Worm (Caenorhabditis elegans): Measurements from ENCODE around the gene srsx-36.

srsx-36 gene

DNA sequence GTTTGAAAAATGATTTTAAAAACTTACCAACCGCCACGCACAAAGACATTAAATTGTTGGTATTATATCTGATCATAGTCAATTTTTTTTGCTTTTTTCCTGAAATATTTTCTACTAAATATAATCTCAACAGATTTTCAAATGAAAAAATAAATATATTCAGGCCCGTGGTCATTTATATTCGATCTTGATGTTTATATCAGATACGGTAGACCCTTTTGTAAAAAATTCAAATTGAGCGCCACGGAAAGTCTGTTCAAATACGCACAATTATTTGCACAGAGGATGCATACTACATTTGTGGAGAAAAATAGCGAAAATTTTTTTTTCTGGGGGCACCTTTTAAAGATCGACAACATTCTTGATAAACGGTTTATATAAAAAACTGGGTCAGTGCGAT is 17.0 kb downstream of the srsx-36 start, which contains the start of gene T26E4.4:
T26E4.4 (minus strand) TSS at position 101 of the 400 bp plus-strand sequence.
- TF ChIP-seq Y48G9A.11 (GFP tag; IDR thresholded peaks at IDR 0.05) (no peak), spr-3 (GFP tag; optimal IDR thresholded peaks at IDR 0.05) (no peak), hlh-30 (tag; optimal IDR thresholded peaks at IDR 0.05; ENCODE audit: insufficient read depth) (no peak), aha-1 (tag) (peak; percentile 12)

DNA sequence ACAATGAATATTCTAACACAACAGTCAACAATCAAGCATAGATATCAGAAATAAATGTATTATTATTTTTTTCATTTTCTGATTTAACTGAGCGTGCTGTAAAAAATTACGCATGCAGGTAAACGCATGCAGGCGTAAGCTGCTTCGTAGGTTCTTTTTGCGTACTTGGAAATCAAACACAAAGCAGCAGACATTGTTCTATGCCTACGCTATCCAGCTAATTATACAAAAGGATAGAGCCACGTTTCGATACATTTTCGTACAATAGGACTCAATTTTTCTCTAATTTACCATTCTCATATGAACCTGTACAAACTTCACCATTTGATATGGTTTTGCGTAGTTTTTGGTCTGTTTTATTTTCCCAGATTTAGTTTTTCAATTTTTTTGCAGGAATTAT is 26.9 kb downstream of the srsx-36 start, which contains the start of gene T26E4.3:
T26E4.3 (plus strand) TSS at position 301 of the 400 bp plus-strand sequence.
- TF ChIP-seq dpl-1 (GFP tag; optimal IDR thresholded peaks at IDR 0.05) (no peak), F37D6.2 (tag; optimal IDR thresholded peaks at IDR 0.05) (no peak), zip-11 (GFP tag; IDR thresholded peaks at IDR 0.05) (no peak), zag-1 (tag; optimal IDR thresholded peaks at IDR 0.05) (no peak), nhr-237 (tag; optimal IDR thresholded peaks at IDR 0.05) (no peak)

DNA sequence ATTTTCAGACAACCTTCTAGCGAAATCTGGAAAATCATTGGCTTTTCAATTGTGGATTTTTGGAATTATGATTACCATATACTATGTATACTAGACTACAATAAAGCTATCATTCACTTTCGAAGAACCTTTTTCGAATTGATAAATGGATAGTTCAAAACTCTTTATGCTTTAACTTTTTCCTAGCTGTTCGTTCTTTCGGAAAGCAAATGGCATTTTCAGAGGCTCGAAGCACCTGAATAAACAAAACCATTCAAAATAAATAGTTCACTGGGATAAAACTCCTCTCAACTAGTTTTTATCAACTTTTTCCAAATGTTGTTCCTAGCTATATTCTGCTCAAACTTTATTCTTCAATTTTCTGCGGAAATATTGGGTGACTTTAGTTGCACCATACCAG is 28.4 kb downstream of the srsx-36 start, which contains the start of gene T26E4.2:
T26E4.2 (plus strand) TSS at position 301 of the 400 bp plus-strand sequence.
- TF ChIP-seq ceh-44 (GFP tag; IDR thresholded peaks at IDR 0.05) (no peak), spr-3 (GFP tag; optimal IDR thresholded peaks at IDR 0.05) (no peak)

DNA sequence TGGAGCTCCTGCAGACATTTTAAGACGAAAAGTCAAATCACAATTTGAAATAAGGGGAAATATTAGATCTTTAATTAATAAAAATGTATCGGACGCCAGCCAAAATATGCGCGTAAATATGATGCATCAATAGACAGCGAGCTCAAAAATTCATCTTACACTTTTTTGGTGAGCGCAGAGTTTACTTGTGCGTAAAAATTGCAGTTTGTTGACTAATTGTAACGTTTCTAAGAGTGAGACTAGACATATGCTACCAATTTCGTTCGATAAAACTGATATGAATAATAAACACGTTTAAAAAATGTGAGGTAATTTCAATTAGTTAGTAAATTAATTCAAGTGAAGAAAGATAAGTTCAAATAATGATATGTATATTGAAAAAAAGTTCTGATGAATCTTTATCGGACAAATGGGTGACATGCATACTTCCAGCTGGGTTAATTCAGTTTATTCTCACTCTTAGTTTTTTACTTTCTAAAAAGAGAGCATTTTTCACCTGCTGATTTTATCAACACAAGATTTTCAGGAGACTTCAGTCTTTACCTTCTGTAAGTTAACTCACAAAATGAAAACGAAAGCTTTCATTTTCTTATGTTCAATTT is 30.2 kb downstream of the srsx-36 start, which contains the start of the genes nhr-285 and irld-52:
nhr-285 (minus strand) TSS at position 101 of the 602 bp plus-strand sequence.
irld-52 (plus strand) TSS at position 552 of the 602 bp plus-strand sequence.
- TF ChIP-seq spr-1 (tag; optimal IDR thresholded peaks at IDR 0.05): no peak

DNA sequence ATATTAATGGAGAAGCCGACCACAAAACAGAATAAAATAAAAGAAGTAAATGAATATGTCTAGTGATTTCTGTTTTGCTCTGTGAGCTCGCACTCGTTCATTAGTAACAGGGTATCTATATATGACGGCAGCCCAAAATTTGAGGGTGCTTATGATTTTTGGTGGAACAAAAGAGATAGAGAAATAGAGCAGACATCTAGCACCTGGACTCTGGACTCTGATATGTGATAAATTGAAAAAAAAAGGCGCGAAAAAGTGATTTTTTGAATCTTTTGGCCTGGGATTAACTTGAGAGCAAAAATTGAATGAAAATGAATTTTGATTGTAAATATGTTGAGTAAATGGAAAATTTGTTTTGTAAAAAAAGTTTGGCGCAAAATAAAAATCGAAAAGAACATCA is 32.8 kb downstream of the srsx-36 start, which contains the start of gene nhr-283:
nhr-283 (minus strand) TSS at position 101 of the 400 bp plus-strand sequence.
- no peak for TF ChIP-seq daf-19 (GFP tag; conservative IDR thresholded peaks at IDR 0.05)
- peak in 1 of 2 experiments; percentile 55 for TF ChIP-seq unc-62 (GFP tag; optimal IDR thresholded peaks at IDR 0.05 in 1 of 2)
- no peak for TF ChIP-seq unc-62 (tag; optimal IDR thresholded peaks at IDR 0.05)

DNA sequence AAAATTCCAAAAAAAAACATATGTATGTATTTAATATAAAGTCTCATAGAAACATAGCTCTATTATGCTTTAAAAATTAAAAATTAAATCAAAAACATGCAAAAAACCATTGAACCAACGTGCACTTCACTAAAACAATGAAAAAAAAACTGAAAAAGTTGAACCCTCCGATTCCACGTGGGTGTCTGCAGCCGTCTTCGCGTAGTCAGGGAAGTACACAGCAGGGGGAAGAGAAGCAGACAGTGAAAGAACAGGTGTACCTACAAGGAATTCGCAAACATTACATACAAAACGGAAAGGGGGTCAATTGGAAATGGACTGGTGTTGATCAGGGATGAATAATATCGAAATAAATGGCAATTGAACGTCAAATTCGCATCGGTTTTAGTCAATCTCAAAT is 35.5 kb downstream of the srsx-36 start:
- TF ChIP-seq arid-1 (GFP tag; conservative IDR thresholded peaks at IDR 0.05): no peak
- no peak for TF ChIP-seq vab-7 (GFP tag; IDR thresholded peaks at IDR 0.05)
- TF ChIP-seq egl-27 (tag; optimal IDR thresholded peaks at IDR 0.05): no peak
- TF ChIP-seq R02D3.7 (tag; optimal IDR thresholded peaks at IDR 0.05): no peak
- TF ChIP-seq mxl-2 (GFP tag; conservative IDR thresholded peaks at IDR 0.05): no peak
- peak; percentile 80 for TF ChIP-seq mxl-3 (GFP tag; optimal IDR thresholded peaks at IDR 0.05)
- TF ChIP-seq dmd-6 (GFP tag; IDR thresholded peaks at IDR 0.05): peak; percentile 46; the same call in 1 of the 2 replicates
- peak; percentile 21 for TF ChIP-seq nhr-28 (tag; optimal IDR thresholded peaks at IDR 0.05)
- no peak for TF ChIP-seq nhr-11 (tag; optimal IDR thresholded peaks at IDR 0.05)
- no peak for TF ChIP-seq nhr-48 (tag; optimal IDR thresholded peaks at IDR 0.05)
- TF ChIP-seq ceh-62 (tag; optimal IDR thresholded peaks at IDR 0.05): no peak
- TF ChIP-seq lin-29 (GFP tag; IDR thresholded peaks at IDR 0.05): no peak
- no peak for TF ChIP-seq sdz-12 (GFP tag; optimal IDR thresholded peaks at IDR 0.05)
- no peak for TF ChIP-seq F10B5.3 (tag; optimal IDR thresholded peaks at IDR 0.05)
- TF ChIP-seq Y5F2A.4 (GFP tag; optimal IDR thresholded peaks at IDR 0.05): no peak
- TF ChIP-seq daf-16 (GFP tag; optimal IDR thresholded peaks at IDR 0.05): no peak
- TF ChIP-seq daf-16 (tag; optimal IDR thresholded peaks at IDR 0.05): peak; percentile 55
- peak; percentile 16 to 53 for TF ChIP-seq mdl-1 (tag; optimal IDR thresholded peaks at IDR 0.05)
- no peak for TF ChIP-seq tag-97 (GFP tag; IDR thresholded peaks at IDR 0.05)
- TF ChIP-seq nhr-102 (tag; optimal IDR thresholded peaks at IDR 0.05): no peak
